Worm (Caenorhabditis elegans) whole organism, L3 larva: ENCODE results near the gene sri-42.

ENCODE experiments used
- R02D3.7 ChIP-seq: fragments of 150-350 bp; optimal IDR thresholded peaks from 2 replicates; lab custom pipeline; 2014; ENCODE audit warnings: missing biosample characterization, missing genetic modification characterization
- ZK546.5 ChIP-seq: sonication (generic microtip); optimal IDR thresholded peaks from 2 replicates; lab custom pipeline; 2017; ENCODE audit warnings: missing biosample characterization, missing genetic modification characterization
- aly-2 ChIP-seq: fragments of 150-350 bp; optimal IDR thresholded peaks from 2 replicates; lab custom pipeline; 2014; ENCODE audit warnings: missing biosample characterization, missing genetic modification characterization
- ama-1 ChIP-seq: fragments of 150-350 bp; optimal IDR thresholded peaks from 2 replicates; lab custom pipeline; 2018
- elt-2 ChIP-seq: sonication (generic microtip); optimal IDR thresholded peaks from 2 replicates; lab custom pipeline; 2016; ENCODE audit warnings: missing genetic modification reagents, mild to moderate bottlenecking, missing genetic modification characterization, missing compliant biosample characterization
- fos-1 ChIP-seq: fragments of 150-350 bp; optimal IDR thresholded peaks from 2 replicates; lab custom pipeline; 2014; ENCODE audit warnings: missing biosample characterization, missing genetic modification characterization
- nhr-25 ChIP-seq: sonication (generic microtip); optimal IDR thresholded peaks from 2 replicates; lab custom pipeline; 2017; ENCODE audit warnings: missing biosample characterization, missing genetic modification characterization
- nhr-76 ChIP-seq: fragments of 150-350 bp; sonication (generic microtip); optimal IDR thresholded peaks from 5 replicates; lab custom pipeline; 2014; ENCODE audit warnings: missing biosample characterization, missing genetic modification characterization
- tbx-2 ChIP-seq: sonication (generic microtip); optimal IDR thresholded peaks from 2 replicates; lab custom pipeline; 2016; ENCODE audit warnings: mild to moderate bottlenecking, missing genetic modification characterization, missing compliant biosample characterization
- unc-62 ChIP-seq: fragments of 150-350 bp; sonication (generic microtip); optimal IDR thresholded peaks from 4 replicates; lab custom pipeline; 2014; ENCODE audit warnings: missing biosample characterization, missing genetic modification reagents, missing genetic modification characterization

ce11 chrII:3096857-3097256 is 45.9 kb downstream of the sri-42 start, which contains the start of gene Y25C1A.14:
- no peak for TF ChIP-seq R02D3.7
- TF ChIP-seq nhr-25 (tag; lab: Kevin White, UChicago): no peak
- TF ChIP-seq elt-2 (tag; lab: Kevin White, UChicago): no peak
- no peak for TF ChIP-seq unc-62 (GFP tag; lab: Kevin White, UChicago)
- no peak for TF ChIP-seq nhr-76
- TF ChIP-seq aly-2 (tag; lab: Kevin White, UChicago): no peak
- TF ChIP-seq ZK546.5 (tag; lab: Kevin White, UChicago): no peak
- TF ChIP-seq ama-1: no peak
- no peak for TF ChIP-seq fos-1
- TF ChIP-seq tbx-2 (tag; lab: Kevin White, UChicago): no peak
